Fruit fly (Drosophila melanogaster) whole organism, prepupa: Measurements from ENCODE around the gene CG4615.

Experiments
- Blimp-1 ChIP-seq: fragments of 200-800 bp; sonication (Bioruptor generic); optimal IDR thresholded peaks from 3 replicates; lab custom pipeline; 2017; ENCODE audit warnings: missing biosample characterization, missing genetic modification characterization, mild to moderate bottlenecking, moderate library complexity, missing genetic modification reagents
- CG10631 ChIP-seq: fragments of 200-800 bp; sonication (Bioruptor generic); optimal IDR thresholded peaks from 2 replicates; lab custom pipeline; 2016; ENCODE audit warnings: missing biosample characterization, missing genetic modification characterization
- CG10669 ChIP-seq: fragments of 200-800 bp; sonication (Bioruptor generic); optimal IDR thresholded peaks from 3 replicates; lab custom pipeline; 2018; ENCODE audit warnings: missing biosample characterization, mild to moderate bottlenecking, missing genetic modification characterization, moderate library complexity
- CG11294 ChIP-seq: fragments of 200-800 bp; sonication (Bioruptor generic); IDR thresholded peaks from 2 replicates; pipeline ENCODE4 v1.3.6; 2022; ENCODE audit warnings: missing biosample characterization, missing genetic modification characterization
- CG11762 ChIP-seq: fragments of 200-800 bp; sonication (Bioruptor generic); optimal IDR thresholded peaks from 3 replicates; lab custom pipeline; 2016; ENCODE audit warnings: missing biosample characterization, missing genetic modification characterization; ENCODE audit not compliant: insufficient read depth
- CG15336 ChIP-seq: fragments of 200-800 bp; sonication (Bioruptor generic); IDR thresholded peaks from 2 replicates; pipeline ENCODE4 v1.3.6; 2022; ENCODE audit warnings: missing biosample characterization, missing genetic modification characterization
- CG16779 ChIP-seq: fragments of 200-800 bp; sonication (Bioruptor generic); optimal IDR thresholded peaks from 3 replicates; lab custom pipeline; 2017; ENCODE audit warnings: missing biosample characterization, mild to moderate bottlenecking, missing genetic modification characterization
- CG3032 ChIP-seq: fragments of 200-800 bp; optimal IDR thresholded peaks from 2 replicates; lab custom pipeline; 2019; ENCODE audit warnings: missing biosample characterization, mild to moderate bottlenecking, missing genetic modification characterization, moderate library complexity
- CG31627 ChIP-seq: fragments of 200-800 bp; sonication (Bioruptor generic); optimal IDR thresholded peaks from 3 replicates; lab custom pipeline; 2016; ENCODE audit warnings: missing biosample characterization, missing genetic modification characterization
- CG34406 ChIP-seq: fragments of 200-800 bp; sonication (Bioruptor generic); optimal IDR thresholded peaks from 3 replicates; lab custom pipeline; 2016; ENCODE audit warnings: missing biosample characterization, missing genetic modification characterization
- CG3919 ChIP-seq: fragments of 200-800 bp; sonication (Bioruptor generic); optimal IDR thresholded peaks from 3 replicates; lab custom pipeline; 2016; ENCODE audit warnings: missing biosample characterization, missing genetic modification characterization
- CG4318 ChIP-seq: fragments of 200-800 bp; sonication (Bioruptor generic); optimal IDR thresholded peaks from 3 replicates; lab custom pipeline; 2017; ENCODE audit warnings: missing biosample characterization, mild to moderate bottlenecking, missing genetic modification characterization
- CG6163 ChIP-seq: fragments of 200-800 bp; sonication (Bioruptor generic); IDR thresholded peaks from 3 replicates; pipeline ENCODE4 v1.3.6; 2022; ENCODE audit warnings: missing biosample characterization, missing genetic modification characterization
- CG6276 ChIP-seq: fragments of 200-800 bp; sonication (Bioruptor generic); optimal IDR thresholded peaks from 2 replicates; lab custom pipeline; 2017; ENCODE audit warnings: missing biosample characterization, mild to moderate bottlenecking, missing genetic modification characterization
- CG6792 ChIP-seq: fragments of 200-800 bp; sonication (Bioruptor generic); optimal IDR thresholded peaks from 3 replicates; lab custom pipeline; 2016; ENCODE audit warnings: missing biosample characterization, missing genetic modification characterization
- CG6808 ChIP-seq: fragments of 200-800 bp; sonication (Bioruptor generic); optimal IDR thresholded peaks from 3 replicates; lab custom pipeline; 2017; ENCODE audit warnings: missing biosample characterization, missing genetic modification characterization, mild to moderate bottlenecking, moderate library complexity, missing genetic modification reagents
- CG6854 ChIP-seq: fragments of 200-800 bp; sonication (Bioruptor generic); optimal IDR thresholded peaks from 2 replicates; lab custom pipeline; 2017; ENCODE audit warnings: missing biosample characterization, mild to moderate bottlenecking, missing genetic modification characterization
- CG7368 ChIP-seq: fragments of 200-800 bp; sonication (Bioruptor generic); optimal IDR thresholded peaks from 3 replicates; lab custom pipeline; 2016; ENCODE audit warnings: missing biosample characterization, missing genetic modification characterization
- CG8632 ChIP-seq: fragments of 200-800 bp; sonication (Bioruptor generic); optimal IDR thresholded peaks from 3 replicates; lab custom pipeline; 2016; ENCODE audit warnings: missing biosample characterization, missing genetic modification characterization
- CG9139 ChIP-seq: fragments of 200-800 bp; sonication (Bioruptor generic); optimal IDR thresholded peaks from 3 replicates; lab custom pipeline; 2017; ENCODE audit warnings: missing biosample characterization, mild to moderate bottlenecking, missing genetic modification characterization
- Eip75B ChIP-seq: fragments of 200-800 bp; sonication (Bioruptor generic); optimal IDR thresholded peaks from 3 replicates; lab custom pipeline; 2016; ENCODE audit warnings: missing biosample characterization, missing genetic modification characterization
- Eip78C ChIP-seq: fragments of 200-800 bp; sonication (Bioruptor generic); peaks from one replicate; lab custom pipeline; 2016; ENCODE audit warnings: missing biosample characterization, missing genetic modification characterization
- Eip93F ChIP-seq: fragments of 200-800 bp; sonication (Bioruptor generic); optimal IDR thresholded peaks from 2 replicates; lab custom pipeline; 2016; ENCODE audit warnings: missing biosample characterization, mild to moderate bottlenecking, missing genetic modification characterization
- Ets21C ChIP-seq: fragments of 200-800 bp; sonication (Bioruptor generic); optimal IDR thresholded peaks from 3 replicates; lab custom pipeline; 2016; ENCODE audit warnings: missing biosample characterization, missing genetic modification characterization
- Ets96B ChIP-seq: fragments of 200-800 bp; optimal IDR thresholded peaks from 2 replicates; lab custom pipeline; 2019; ENCODE audit warnings: missing biosample characterization, mild to moderate bottlenecking, missing genetic modification characterization, moderate library complexity
- Hr38 ChIP-seq: sonication (Bioruptor generic); optimal IDR thresholded peaks from 2 replicates; lab custom pipeline; 2016; ENCODE audit warnings: missing biosample characterization, missing genetic modification characterization
- Hr39 ChIP-seq: fragments of 200-800 bp; sonication (Bioruptor generic); optimal IDR thresholded peaks from 2 replicates; lab custom pipeline; 2016; ENCODE audit warnings: missing biosample characterization, missing genetic modification characterization
- Hr4 ChIP-seq: fragments of 200-800 bp; sonication (Bioruptor generic); optimal IDR thresholded peaks from 3 replicates; lab custom pipeline; 2016; ENCODE audit warnings: missing biosample characterization, missing genetic modification characterization
- Met ChIP-seq: fragments of 200-800 bp; sonication (Bioruptor generic); optimal IDR thresholded peaks from 3 replicates; lab custom pipeline; 2016; ENCODE audit warnings: missing biosample characterization, missing genetic modification characterization
- Smox ChIP-seq: fragments of 200-800 bp; sonication (Bioruptor generic); optimal IDR thresholded peaks from 3 replicates; lab custom pipeline; 2016; ENCODE audit warnings: missing biosample characterization, missing genetic modification characterization
- Sox102F ChIP-seq: fragments of 200-800 bp; sonication (Bioruptor generic); optimal IDR thresholded peaks from 2 replicates; lab custom pipeline; 2016; ENCODE audit warnings: missing biosample characterization, mild to moderate bottlenecking, missing genetic modification characterization
- Sox14 ChIP-seq: fragments of 200-800 bp; sonication (Bioruptor generic); optimal IDR thresholded peaks from 3 replicates; lab custom pipeline; 2016; ENCODE audit warnings: missing biosample characterization, missing genetic modification characterization
- Sox15 ChIP-seq: fragments of 200-800 bp; sonication (Bioruptor generic); optimal IDR thresholded peaks from 3 replicates; lab custom pipeline; 2016; ENCODE audit warnings: missing biosample characterization, missing genetic modification characterization
- achi ChIP-seq: fragments of 200-800 bp; sonication (Bioruptor generic); optimal IDR thresholded peaks from 3 replicates; lab custom pipeline; 2016; ENCODE audit warnings: missing biosample characterization, missing genetic modification characterization
- acj6 ChIP-seq: fragments of 200-800 bp; sonication (Bioruptor generic); optimal IDR thresholded peaks from 3 replicates; lab custom pipeline; 2016; ENCODE audit warnings: missing biosample characterization, missing genetic modification characterization
- cyc ChIP-seq: fragments of 200-800 bp; sonication (Bioruptor generic); optimal IDR thresholded peaks from 3 replicates; lab custom pipeline; 2016; ENCODE audit warnings: missing biosample characterization, missing genetic modification characterization
- dac ChIP-seq: fragments of 200-800 bp; sonication (Bioruptor generic); optimal IDR thresholded peaks from 2 replicates; lab custom pipeline; 2017; ENCODE audit warnings: missing biosample characterization, mild to moderate bottlenecking, missing genetic modification characterization
- dsx ChIP-seq: fragments of 200-800 bp; optimal IDR thresholded peaks from 3 replicates; lab custom pipeline; 2019; ENCODE audit warnings: missing biosample characterization, mild to moderate bottlenecking, missing genetic modification characterization, moderate library complexity; ENCODE audit not compliant: poor library complexity, severe bottlenecking
- eg ChIP-seq: fragments of 200-800 bp; sonication (Bioruptor generic); IDR thresholded peaks from 3 replicates; pipeline ENCODE4 v1.3.6; 2022; ENCODE audit warnings: missing biosample characterization, missing genetic modification characterization
- esn ChIP-seq: fragments of 200-800 bp; sonication (Bioruptor generic); optimal IDR thresholded peaks from 2 replicates; lab custom pipeline; 2016; ENCODE audit warnings: missing biosample characterization, mild to moderate bottlenecking, missing genetic modification characterization, moderate library complexity
- fd59A ChIP-seq: fragments of 200-800 bp; sonication (Bioruptor generic); optimal IDR thresholded peaks from 2 replicates; lab custom pipeline; 2017; ENCODE audit warnings: missing biosample characterization, mild to moderate bottlenecking, missing genetic modification characterization, missing genetic modification reagents
- fd85E ChIP-seq: fragments of 200-800 bp; sonication (Bioruptor generic); optimal IDR thresholded peaks from 3 replicates; lab custom pipeline; 2016; ENCODE audit warnings: missing biosample characterization, missing genetic modification characterization
- fkh ChIP-seq: fragments of 200-800 bp; sonication (Bioruptor generic); optimal IDR thresholded peaks from 3 replicates; lab custom pipeline; 2017; ENCODE audit warnings: missing biosample characterization, mild to moderate bottlenecking, missing genetic modification characterization, moderate library complexity
- lz ChIP-seq: fragments of 200-800 bp; sonication (Bioruptor generic); optimal IDR thresholded peaks from 3 replicates; lab custom pipeline; 2016; ENCODE audit warnings: missing biosample characterization, missing genetic modification characterization
- net ChIP-seq: fragments of 200-800 bp; sonication (Bioruptor generic); optimal IDR thresholded peaks from 3 replicates; lab custom pipeline; 2016; ENCODE audit warnings: missing biosample characterization, missing genetic modification characterization
- pdm3 ChIP-seq: fragments of 200-800 bp; sonication (Bioruptor generic); optimal IDR thresholded peaks from 3 replicates; lab custom pipeline; 2016; ENCODE audit warnings: missing biosample characterization, missing genetic modification characterization
- salr ChIP-seq, 2 experiments: fragments of 200-800 bp; sonication (Bioruptor generic); optimal IDR thresholded peaks; 3 replicates each; lab custom pipeline; 2016 to 2018; ENCODE audit warnings: missing biosample characterization in 2 of 2, missing genetic modification characterization in 2 of 2, mild to moderate bottlenecking in 1 of 2
- spab ChIP-seq: fragments of 200-800 bp; sonication (Bioruptor generic); optimal IDR thresholded peaks from 2 replicates; lab custom pipeline; 2017; ENCODE audit warnings: missing biosample characterization, mild to moderate bottlenecking, missing genetic modification characterization, missing genetic modification reagents
- topi ChIP-seq: fragments of 200-800 bp; sonication (Bioruptor generic); optimal IDR thresholded peaks from 3 replicates; lab custom pipeline; 2016; ENCODE audit warnings: missing biosample characterization, missing genetic modification characterization
- vri ChIP-seq: fragments of 200-800 bp; sonication (Bioruptor generic); optimal IDR thresholded peaks from 3 replicates; lab custom pipeline; 2016; ENCODE audit warnings: missing biosample characterization, mild to moderate bottlenecking, missing genetic modification characterization

Gene CG4615

DNA sequence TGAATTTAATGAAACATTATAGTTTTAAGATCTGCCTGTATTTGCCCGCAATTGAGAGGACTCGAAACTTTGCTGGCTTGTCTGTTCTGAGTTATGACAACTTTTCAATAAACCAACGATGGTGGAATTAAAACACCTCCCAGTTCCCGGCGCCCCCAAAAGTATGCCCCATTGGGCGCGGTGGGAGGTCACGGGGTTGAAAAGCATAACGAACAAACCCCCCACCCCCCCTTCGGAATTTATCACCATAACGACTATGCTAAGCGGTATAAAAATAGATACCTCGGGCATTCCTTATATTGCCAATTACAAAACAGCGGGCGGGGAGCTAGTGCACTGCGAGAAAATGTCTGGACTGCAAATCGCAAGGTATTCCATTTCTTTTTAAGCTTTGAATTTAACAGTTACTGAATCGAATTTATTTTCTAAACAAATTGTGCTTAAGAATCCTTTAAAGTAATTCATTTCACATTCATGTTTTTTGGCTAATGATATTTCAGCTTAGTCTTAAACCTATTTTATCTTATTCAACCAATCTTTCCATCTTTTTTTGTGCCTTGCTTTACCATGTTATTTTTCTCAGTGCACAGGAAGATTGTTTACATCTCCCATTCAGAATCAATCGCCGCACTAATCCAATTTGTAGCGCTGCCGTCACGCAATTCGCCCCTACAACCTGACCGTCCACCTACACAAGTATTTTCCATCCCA lies 643 bp downstream of the CG4615 start:
- TF ChIP-seq CG6792 (GFP tag; lab: Kevin White, UChicago) (peak; percentile 89), CG10631 (peak; percentile 90), Eip93F (GFP tag; lab: Kevin White, UChicago) (no peak), CG11294 (GFP tag; lab: Robert Waterston, UW) (peak; percentile 77; the same call in 1 of the 2 replicates), CG16779 (tag; lab: Kevin White, UChicago) (peak; percentile 69), CG34406 (GFP tag; lab: Kevin White, UChicago) (peak; percentile 88), topi (peak; percentile 79), lz (GFP tag; lab: Kevin White, UChicago) (peak; percentile 81), net (GFP tag; lab: Kevin White, UChicago) (peak; percentile 88), CG7368 (GFP tag; lab: Kevin White, UChicago) (peak; percentile 65), CG6276 (peak; percentile 80), fd85E (no peak), esn (GFP tag; lab: Kevin White, UChicago) (peak; percentile 87), CG3032 (tag; lab: Kevin White, UChicago) (peak; percentile 85), Eip75B (GFP tag; lab: Kevin White, UChicago) (peak; percentile 78), Sox102F (peak; percentile 81), CG8632 (GFP tag; lab: Kevin White, UChicago) (peak; percentile 86), Hr38 (no peak), fd59A (GFP tag; lab: Kevin White, UChicago) (peak; percentile 92), pdm3 (GFP tag; lab: Kevin White, UChicago) (peak; percentile 91), Hr4 (GFP tag; lab: Kevin White, UChicago) (peak; percentile 79), CG6808 (GFP tag; lab: Kevin White, UChicago) (peak; percentile 85), dac (GFP tag; lab: Kevin White, UChicago) (peak; percentile 70), CG9139 (GFP tag; lab: Kevin White, UChicago) (peak; percentile 52), acj6 (GFP tag; lab: Kevin White, UChicago) (peak; percentile 90), Ets96B (tag; lab: Kevin White, UChicago) (peak; percentile 83), CG4318 (GFP tag; lab: Kevin White, UChicago) (peak; percentile 87), Hr39 (GFP tag; lab: Kevin White, UChicago) (peak; percentile 89), dsx (GFP tag; lab: Kevin White, UChicago) (peak; percentile 90), Smox (GFP tag; lab: Kevin White, UChicago) (peak; percentile 87), CG15336 (peak; percentile 92), fkh (no peak), achi (GFP tag; lab: Kevin White, UChicago) (peak; percentile 87), vri (GFP tag; lab: Kevin White, UChicago) (peak; percentile 50), spab (peak; percentile 76), Sox15 (GFP tag; lab: Kevin White, UChicago) (peak; percentile 83), eg (GFP tag; lab: Robert Waterston, UW) (peak; percentile 81), Met (peak; percentile 78), CG11762 (GFP tag; lab: Kevin White, UChicago) (peak; percentile 64), cyc (GFP tag; lab: Kevin White, UChicago) (peak; percentile 60), CG6854 (GFP tag; lab: Kevin White, UChicago) (peak; percentile 19), CG31627 (peak; percentile 88), Ets21C (GFP tag; lab: Kevin White, UChicago) (peak; percentile 79), Sox14 (peak; percentile 90), Blimp-1 (peak; percentile 47), CG10669 (peak; percentile 84), CG3919 (GFP tag; lab: Kevin White, UChicago) (peak; percentile 82), CG6163 (GFP tag; lab: Robert Waterston, UW) (peak; percentile 81), Eip78C (GFP tag; lab: Kevin White, UChicago) (peak; percentile 96), salr (GFP tag; optimal IDR thresholded peaks at IDR 0.05; lab: Kevin White, UChicago) (peak; percentile 80 to 88)
